Worm (Caenorhabditis elegans) whole organism, L4 larva: Measurements from ENCODE around the gene C01G10.6.
"Not testable (repeated sequence)": the region's sequence is repeated elsewhere in the genome, so short reads cannot be mapped to it uniquely, and the experiment has no call there.

Experiments used
- F44E2.7 ChIP-seq: fragments of 200-800 bp; sonication (Bioruptor generic); IDR thresholded peaks from 2 replicates; pipeline ENCODE4 v2.1.2; 2022; ENCODE audit warnings: missing genetic modification characterization, missing compliant biosample characterization
- F49E8.2 ChIP-seq: sonication (generic microtip); optimal IDR thresholded peaks from 2 replicates; lab custom pipeline; 2016; ENCODE audit warnings: missing compliant biosample characterization, mild to moderate bottlenecking, missing genetic modification characterization, borderline replicate concordance
- T20F7.1 ChIP-seq: fragments of 200-800 bp; sonication (Bioruptor generic); optimal IDR thresholded peaks from 2 replicates; lab custom pipeline; 2018; ENCODE audit warnings: mild to moderate bottlenecking, missing genetic modification characterization, missing compliant biosample characterization
- arid-1 ChIP-seq: fragments of 200-800 bp; sonication (Bioruptor generic); conservative IDR thresholded peaks from 2 replicates; pipeline ENCODE4 v1.3.6; 2022; ENCODE audit warnings: missing genetic modification reagents, missing genetic modification characterization, missing compliant biosample characterization
- attf-4 ChIP-seq: sonication (generic microtip); optimal IDR thresholded peaks from 3 replicates; lab custom pipeline; 2017; ENCODE audit warnings: missing biosample characterization, missing genetic modification characterization
- ceh-28 ChIP-seq: fragments of 150-350 bp; optimal IDR thresholded peaks from 2 replicates; lab custom pipeline; 2014; ENCODE audit warnings: missing biosample characterization, missing genetic modification reagents, missing genetic modification characterization
- ces-1 ChIP-seq: fragments of 150-350 bp; sonication (generic microtip); optimal IDR thresholded peaks from 4 replicates; lab custom pipeline; 2014; ENCODE audit warnings: missing biosample characterization, missing genetic modification reagents, missing genetic modification characterization
- daf-12 ChIP-seq: fragments of 150-350 bp; optimal IDR thresholded peaks from 2 replicates; lab custom pipeline; 2014; ENCODE audit warnings: missing biosample characterization, missing genetic modification reagents, missing genetic modification characterization
- dmd-6 ChIP-seq: fragments of 200-800 bp; sonication (Bioruptor generic); IDR thresholded peaks from 2 replicates; pipeline ENCODE4 v1.3.6; 2022; ENCODE audit warnings: missing genetic modification reagents, missing genetic modification characterization, missing compliant biosample characterization
- dve-1 ChIP-seq: sonication (generic microtip); optimal IDR thresholded peaks from 2 replicates; lab custom pipeline; 2017; ENCODE audit warnings: antibody characterized with exemption, mild to moderate bottlenecking, missing genetic modification characterization, missing compliant biosample characterization; ENCODE audit not compliant: insufficient read depth
- egl-43 ChIP-seq: fragments of 200-800 bp; sonication (Bioruptor generic); IDR thresholded peaks from 2 replicates; pipeline ENCODE4 v1.3.6; 2022; ENCODE audit warnings: missing genetic modification reagents, missing genetic modification characterization, missing compliant biosample characterization
- hif-1 ChIP-seq, 2 experiments: sonication (generic microtip); optimal IDR thresholded peaks; 2 replicates each; lab custom pipeline; 2016 to 2017; ENCODE audit warnings: missing compliant biosample characterization in 2 of 2, missing genetic modification characterization in 2 of 2, missing genetic modification reagents in 2 of 2, missing genotype in 2 of 2, mild to moderate bottlenecking in 1 of 2
- hlh-11 ChIP-seq: fragments of 200-800 bp; sonication (Bioruptor generic); optimal IDR thresholded peaks from 2 replicates; lab custom pipeline; 2018; ENCODE audit warnings: mild to moderate bottlenecking, missing genetic modification characterization, missing compliant biosample characterization
- hmg-1.1 ChIP-seq: fragments of 200-800 bp; sonication (Bioruptor generic); IDR thresholded peaks from 2 replicates; pipeline ENCODE4 v1.3.6; 2022; ENCODE audit warnings: missing genetic modification reagents, missing genetic modification characterization, missing compliant biosample characterization
- lin-1 ChIP-seq: fragments of 200-800 bp; sonication (Bioruptor generic); IDR thresholded peaks from 2 replicates; pipeline ENCODE4 v1.3.6; 2022; ENCODE audit warnings: missing genetic modification reagents, missing genetic modification characterization, missing compliant biosample characterization
- lin-29 ChIP-seq: fragments of 200-800 bp; sonication (Bioruptor generic); IDR thresholded peaks from 2 replicates; pipeline ENCODE4 v1.3.6; 2022; ENCODE audit warnings: missing genetic modification reagents, missing genetic modification characterization, missing compliant biosample characterization
- lsy-2 ChIP-seq, 2 experiments: fragments of 150-350 bp in 1 of 2; sonication (generic microtip) in 1 of 2; optimal IDR thresholded peaks; 2 replicates each; lab custom pipeline; 2014 to 2017; ENCODE audit warnings: missing biosample characterization in 2 of 2, missing genetic modification characterization in 2 of 2
- madf-5 ChIP-seq, 2 experiments: fragments of 200-800 bp; sonication (Bioruptor generic); IDR thresholded peaks; 2 replicates each; pipeline ENCODE4 v1.3.6; 2022; ENCODE audit warnings: missing compliant biosample characterization in 2 of 2, missing genetic modification characterization in 2 of 2
- mdl-1 ChIP-seq, 2 experiments: fragments of 150-350 bp in 1 of 2; sonication (generic microtip) in 1 of 2; optimal IDR thresholded peaks; 2 replicates each; lab custom pipeline; 2014 to 2017; ENCODE audit warnings: missing biosample characterization in 2 of 2, missing genetic modification characterization in 2 of 2
- mdt-29 ChIP-seq: fragments of 200-800 bp; sonication (Bioruptor generic); IDR thresholded peaks from 2 replicates; pipeline ENCODE4 v1.3.6; 2022; ENCODE audit warnings: missing genetic modification reagents, missing genetic modification characterization, missing compliant biosample characterization
- nhr-237 ChIP-seq: sonication (generic microtip); optimal IDR thresholded peaks from 2 replicates; lab custom pipeline; 2017; ENCODE audit warnings: missing biosample characterization, missing genetic modification characterization
- nhr-28 ChIP-seq: fragments of 150-350 bp; optimal IDR thresholded peaks from 2 replicates; lab custom pipeline; 2014; ENCODE audit warnings: missing biosample characterization, missing genetic modification characterization
- nhr-41 ChIP-seq: fragments of 200-800 bp; sonication (Bioruptor generic); IDR thresholded peaks from 2 replicates; pipeline ENCODE4 v1.3.6; 2022; ENCODE audit warnings: missing genetic modification reagents, missing genetic modification characterization, missing compliant biosample characterization
- nhr-42 ChIP-seq: fragments of 200-800 bp; sonication (Bioruptor generic); IDR thresholded peaks from 2 replicates; pipeline ENCODE4 v1.3.6; 2022; ENCODE audit warnings: missing genetic modification characterization, missing compliant biosample characterization
- nhr-76 ChIP-seq: fragments of 150-350 bp; optimal IDR thresholded peaks from 2 replicates; lab custom pipeline; 2014; ENCODE audit warnings: missing biosample characterization, missing genetic modification characterization
- pha-4 ChIP-seq, 2 experiments: fragments of 150-350 bp in 1 of 2; fragments of 200-800 bp in 1 of 2; sonication (Bioruptor generic) in 1 of 2; IDR thresholded peaks in 1 of 2; optimal IDR thresholded peaks in 1 of 2; 2 replicates each; pipeline versions ENCODE4 v1.3.6 to Lab custom; 2014 to 2022; ENCODE audit warnings: missing genetic modification characterization in 2 of 2, missing genetic modification reagents in 2 of 2, missing biosample characterization in 1 of 2, missing compliant biosample characterization in 1 of 2
- pqm-1 ChIP-seq: sonication (generic microtip); optimal IDR thresholded peaks from 2 replicates; lab custom pipeline; 2017; ENCODE audit warnings: missing biosample characterization, missing genetic modification characterization
- skn-1 ChIP-seq: fragments of 150-350 bp; optimal IDR thresholded peaks from 2 replicates; lab custom pipeline; 2014; ENCODE audit warnings: missing biosample characterization, missing genetic modification characterization
- snpc-1.2 ChIP-seq: fragments of 200-800 bp; sonication (Bioruptor generic); IDR thresholded peaks from 2 replicates; pipeline ENCODE4 v1.3.6; 2022; ENCODE audit warnings: missing genetic modification reagents, missing genetic modification characterization, missing compliant biosample characterization
- snpc-4 ChIP-seq: fragments of 150-350 bp; optimal IDR thresholded peaks from 2 replicates; lab custom pipeline; 2014; ENCODE audit warnings: missing biosample characterization, missing genetic modification characterization
- spr-3 ChIP-seq: fragments of 200-800 bp; sonication (Bioruptor generic); optimal IDR thresholded peaks from 2 replicates; lab custom pipeline; 2018; ENCODE audit warnings: mild to moderate bottlenecking, missing genetic modification characterization, missing compliant biosample characterization
- tra-1 ChIP-seq: fragments of 200-800 bp; sonication (Bioruptor generic); IDR thresholded peaks from 2 replicates; pipeline ENCODE4 v1.3.6; 2022; ENCODE audit warnings: missing genetic modification reagents, missing genetic modification characterization, missing compliant biosample characterization
- zag-1 ChIP-seq: fragments of 150-350 bp; optimal IDR thresholded peaks from 2 replicates; lab custom pipeline; 2014; ENCODE audit warnings: missing biosample characterization, missing genetic modification characterization
- ztf-7 ChIP-seq: fragments of 150-350 bp; optimal IDR thresholded peaks from 2 replicates; lab custom pipeline; 2014; ENCODE audit warnings: missing biosample characterization, missing genetic modification characterization

C01G10.6 gene

ce11 chrV:15115968-15116367 is 28.5 kb downstream of the C01G10.6 start, which contains the start of gene T01G5.8:
T01G5.8 (plus strand) TSS chrV:15116268.
- not testable (repeated sequence) for TF ChIP-seq nhr-41; nhr-237 (tag; lab: Kevin White, UChicago); ces-1 (GFP tag; lab: Kevin White, UChicago)

- TF ChIP-seq F49E8.2 (tag; lab: Kevin White, UChicago) (no peak), dve-1 (tag; lab: Kevin White, UChicago) (peak; percentile 20)
These were observed 32.1 kb downstream of the C01G10.6 start, which contains the start of gene flor-1 for ce11 chrV:15119517-15119916. flor-1 (minus strand) TSS chrV:15119617.

- peak; percentile 40; the same call in 1 of the 2 replicates for TF ChIP-seq dmd-6
These were observed 37.7 kb downstream of the C01G10.6 start, which contains the start of gene ugt-30 for ce11 chrV:15125162-15125561. ugt-30 (minus strand) TSS chrV:15125262.

ce11 chrV:15127413-15127812 is 40.0 kb downstream of the C01G10.6 start, which contains the start of gene srj-27:
srj-27 (minus strand) TSS chrV:15127513.
- TF ChIP-seq zag-1 (tag; lab: Kevin White, UChicago) = no peak

- TF ChIP-seq lin-1 (no peak), attf-4 (tag; lab: Kevin White, UChicago) (no peak), pqm-1 (tag; lab: Kevin White, UChicago) (no peak), nhr-76 (no peak), ceh-28 (tag; lab: Kevin White, UChicago) (no peak), spr-3 (GFP tag; lab: Kevin White, UChicago) (no peak), pha-4 (GFP tag; IDR thresholded peaks at IDR 0.05; lab: Robert Waterston, UW) (no peak), pha-4 (tag; optimal IDR thresholded peaks at IDR 0.05; lab: Kevin White, UChicago) (no peak), F44E2.7 (GFP tag; lab: Robert Waterston, UW) (no peak), snpc-1.2 (no peak), mdl-1 (tag; optimal IDR thresholded peaks at IDR 0.05; lab: Kevin White, UChicago) (no peak), snpc-4 (tag; lab: Kevin White, UChicago) (no peak), skn-1 (tag; lab: Kevin White, UChicago) (no peak), hmg-1.1 (GFP tag; lab: Robert Waterston, UW) (no peak), arid-1 (GFP tag; lab: Robert Waterston, UW) (no peak), lsy-2 (tag; optimal IDR thresholded peaks at IDR 0.05; lab: Kevin White, UChicago) (no peak), nhr-28 (tag; lab: Kevin White, UChicago) (no peak), madf-5 (GFP tag; IDR thresholded peaks at IDR 0.05; lab: Robert Waterston, UW) (no peak)
- TF ChIP-seq, all 104 proteins: peak for 0
These were observed 40.5 kb downstream of the C01G10.6 start, which contains the start of gene srr-7 for ce11 chrV:15127955-15128354. srr-7 (plus strand) TSS chrV:15128255.

- TF ChIP-seq hlh-11 (no peak), ztf-7 (no peak), lin-29 (GFP tag; lab: Robert Waterston, UW) (no peak), nhr-42 (no peak), daf-12 (tag; lab: Kevin White, UChicago) (no peak), attf-4 (tag; lab: Kevin White, UChicago) (no peak), hif-1 (tag; optimal IDR thresholded peaks at IDR 0.05; lab: Kevin White, UChicago) (no peak), tra-1 (GFP tag; lab: Robert Waterston, UW) (no peak), nhr-237 (tag; lab: Kevin White, UChicago) (no peak), T20F7.1 (GFP tag; lab: Kevin White, UChicago) (no peak), egl-43 (GFP tag; lab: Robert Waterston, UW) (no peak), lsy-2 (tag; optimal IDR thresholded peaks at IDR 0.05; lab: Kevin White, UChicago) (no peak), mdt-29 (GFP tag; lab: Robert Waterston, UW) (no peak), F49E8.2 (tag; lab: Kevin White, UChicago) (no peak)
These were observed 45.0 kb downstream of the C01G10.6 start, which contains the start of gene str-171 for ce11 chrV:15132423-15132822. str-171 (minus strand) TSS chrV:15132523.
